Fruit fly (Drosophila melanogaster) whole organism, embryonic: Measurements from ENCODE around the gene Gyc88E.

Experiments
- ATbp ChIP-seq: fragments of 200-800 bp; sonication (Bioruptor generic); optimal IDR thresholded peaks from 2 replicates; lab custom pipeline; 2017; ENCODE audit warnings: missing biosample characterization, mild to moderate bottlenecking, missing genetic modification characterization, missing genetic modification reagents
- Adf1 ChIP-seq: fragments of 200-800 bp; sonication (Bioruptor generic); IDR thresholded peaks from 2 replicates; pipeline ENCODE4 v1.3.6; 2022; ENCODE audit warnings: missing biosample characterization, missing genetic modification characterization
- CG10267 ChIP-seq: fragments of 200-800 bp; sonication (Bioruptor generic); optimal IDR thresholded peaks from 2 replicates; lab custom pipeline; 2018; ENCODE audit warnings: missing biosample characterization, mild to moderate bottlenecking, missing genetic modification characterization, moderate library complexity
- CG10462 ChIP-seq: fragments of 200-800 bp; sonication (Bioruptor generic); optimal IDR thresholded peaks from 2 replicates; lab custom pipeline; 2016; ENCODE audit warnings: missing biosample characterization, missing genetic modification characterization
- CG10543 ChIP-seq: fragments of 200-800 bp; sonication (Bioruptor generic); optimal IDR thresholded peaks from 3 replicates; lab custom pipeline; 2017; ENCODE audit warnings: missing biosample characterization, mild to moderate bottlenecking, missing genetic modification characterization, moderate library complexity
- CG11696 ChIP-seq: fragments of 200-800 bp; sonication (Bioruptor generic); IDR thresholded peaks from 2 replicates; pipeline ENCODE4 v1.3.6; 2022; ENCODE audit warnings: missing biosample characterization, missing genetic modification characterization
- CG13894 ChIP-seq: fragments of 200-800 bp; sonication (Bioruptor generic); optimal IDR thresholded peaks from 3 replicates; lab custom pipeline; 2018; ENCODE audit warnings: missing biosample characterization, mild to moderate bottlenecking, missing genetic modification characterization, moderate library complexity
- CG15011 ChIP-seq: fragments of 200-800 bp; sonication (Bioruptor generic); optimal IDR thresholded peaks from 3 replicates; lab custom pipeline; 2018; ENCODE audit warnings: missing biosample characterization, mild to moderate bottlenecking, missing genetic modification characterization
- CG15269 ChIP-seq: fragments of 200-800 bp; sonication (Bioruptor generic); optimal IDR thresholded peaks from 2 replicates; lab custom pipeline; 2018; ENCODE audit warnings: missing biosample characterization, mild to moderate bottlenecking, missing genetic modification characterization, moderate library complexity
- CG17829 ChIP-seq: fragments of 200-800 bp; optimal IDR thresholded peaks from 2 replicates; lab custom pipeline; 2019; ENCODE audit warnings: missing biosample characterization, mild to moderate bottlenecking, missing genetic modification characterization, moderate library complexity
- CG18476 ChIP-seq: fragments of 200-800 bp; sonication (Bioruptor generic); optimal IDR thresholded peaks from 2 replicates; lab custom pipeline; 2016; ENCODE audit warnings: missing biosample characterization, mild to moderate bottlenecking, missing genetic modification characterization
- CG18599 ChIP-seq: fragments of 200-800 bp; sonication (Bioruptor generic); optimal IDR thresholded peaks from 3 replicates; lab custom pipeline; 2017; ENCODE audit warnings: missing biosample characterization, missing genetic modification characterization, mild to moderate bottlenecking, moderate library complexity, missing genetic modification reagents
- CG5245 ChIP-seq: fragments of 200-800 bp; sonication (Bioruptor generic); optimal IDR thresholded peaks from 3 replicates; lab custom pipeline; 2016; ENCODE audit warnings: missing biosample characterization, missing genetic modification characterization
- CG6683 ChIP-seq: fragments of 200-800 bp; sonication (Bioruptor generic); optimal IDR thresholded peaks from 2 replicates; lab custom pipeline; 2017; ENCODE audit warnings: missing biosample characterization, mild to moderate bottlenecking, missing genetic modification characterization, missing genetic modification reagents
- CG6689 ChIP-seq: fragments of 200-800 bp; sonication (Bioruptor generic); IDR thresholded peaks from 2 replicates; pipeline ENCODE4 v1.3.6; 2022; ENCODE audit warnings: missing biosample characterization, missing genetic modification characterization
- CG8281 ChIP-seq: fragments of 200-800 bp; sonication (Bioruptor generic); optimal IDR thresholded peaks from 2 replicates; lab custom pipeline; 2018; ENCODE audit warnings: missing biosample characterization, mild to moderate bottlenecking, missing genetic modification characterization, moderate library complexity
- Deaf1 ChIP-seq: fragments of 200-800 bp; optimal IDR thresholded peaks from 3 replicates; lab custom pipeline; 2019; ENCODE audit warnings: missing biosample characterization, mild to moderate bottlenecking, missing genetic modification characterization, moderate library complexity
- Dip2 ChIP-seq: fragments of 200-800 bp; sonication (Bioruptor generic); IDR thresholded peaks from 2 replicates; pipeline ENCODE4 v1.3.6; 2022; ENCODE audit warnings: missing biosample characterization, missing genetic modification characterization
- E2f2 ChIP-seq: fragments of 200-800 bp; sonication (Bioruptor generic); IDR thresholded peaks from 2 replicates; pipeline ENCODE4 v1.3.6; 2022; ENCODE audit warnings: missing biosample characterization, missing genetic modification characterization
- Elba2 ChIP-seq: fragments of 200-800 bp; sonication (Bioruptor generic); optimal IDR thresholded peaks from 3 replicates; lab custom pipeline; 2016; ENCODE audit warnings: missing biosample characterization, missing genetic modification characterization
- Ets97D ChIP-seq: fragments of 200-800 bp; sonication (Bioruptor generic); optimal IDR thresholded peaks from 3 replicates; lab custom pipeline; 2016; ENCODE audit warnings: missing biosample characterization, missing genetic modification characterization
- Gsc ChIP-seq: fragments of 200-800 bp; sonication (Bioruptor generic); IDR thresholded peaks from 2 replicates; pipeline ENCODE4 v1.3.6; 2022; ENCODE audit warnings: missing biosample characterization, missing genetic modification characterization
- Hey ChIP-seq: fragments of 200-800 bp; sonication (Bioruptor generic); optimal IDR thresholded peaks from 3 replicates; lab custom pipeline; 2018; ENCODE audit warnings: missing biosample characterization, mild to moderate bottlenecking, missing genetic modification characterization
- Hr3 ChIP-seq: fragments of 200-800 bp; sonication (Bioruptor generic); optimal IDR thresholded peaks from 3 replicates; lab custom pipeline; 2016; ENCODE audit warnings: missing biosample characterization, missing genetic modification characterization
- Myb ChIP-seq: fragments of 200-800 bp; sonication (Bioruptor generic); optimal IDR thresholded peaks from 2 replicates; lab custom pipeline; 2016; ENCODE audit warnings: missing biosample characterization, missing genetic modification characterization
- Six4 ChIP-seq: fragments of 200-800 bp; sonication (Bioruptor generic); optimal IDR thresholded peaks from 2 replicates; lab custom pipeline; 2016; ENCODE audit warnings: missing biosample characterization, missing genetic modification characterization
- TFAM ChIP-seq: fragments of 200-800 bp; sonication (Bioruptor generic); optimal IDR thresholded peaks from 2 replicates; lab custom pipeline; 2017; ENCODE audit warnings: missing biosample characterization, missing genetic modification characterization, inconsistent platforms
- chif ChIP-seq, 2 experiments: fragments of 200-800 bp; sonication (Bioruptor generic); optimal IDR thresholded peaks; 3 replicates each; lab custom pipeline; 2016; ENCODE audit warnings: missing biosample characterization in 2 of 2, missing genetic modification characterization in 2 of 2
- crol ChIP-seq: fragments of 200-800 bp; sonication (Bioruptor generic); IDR thresholded peaks from 2 replicates; pipeline ENCODE4 v1.3.6; 2022; ENCODE audit warnings: missing biosample characterization, missing genetic modification characterization
- disco-r ChIP-seq: fragments of 200-800 bp; sonication (Bioruptor generic); optimal IDR thresholded peaks from 2 replicates; lab custom pipeline; 2016; ENCODE audit warnings: missing biosample characterization, missing genetic modification characterization
- dpn ChIP-seq, 2 experiments: fragments of 200-800 bp; sonication (Bioruptor generic); optimal IDR thresholded peaks; 3 replicates each; lab custom pipeline; 2016; ENCODE audit warnings: missing biosample characterization in 2 of 2, missing genetic modification characterization in 2 of 2
- ewg ChIP-seq: fragments of 200-800 bp; sonication (Bioruptor generic); optimal IDR thresholded peaks from 3 replicates; lab custom pipeline; 2017; ENCODE audit warnings: mild to moderate bottlenecking, missing biosample characterization, missing genetic modification reagents, missing genetic modification characterization
- gce ChIP-seq: fragments of 200-800 bp; sonication (Bioruptor generic); IDR thresholded peaks from 3 replicates; pipeline ENCODE4 v1.3.6; 2022; ENCODE audit warnings: missing biosample characterization, missing genetic modification characterization
- kah ChIP-seq: fragments of 200-800 bp; sonication (Bioruptor generic); optimal IDR thresholded peaks from 2 replicates; lab custom pipeline; 2018; ENCODE audit warnings: missing biosample characterization, mild to moderate bottlenecking, missing genetic modification characterization
- kni ChIP-seq: fragments of 200-800 bp; sonication (Bioruptor generic); optimal IDR thresholded peaks from 3 replicates; lab custom pipeline; 2017; ENCODE audit warnings: mild to moderate bottlenecking, missing biosample characterization, missing genetic modification reagents, missing genetic modification characterization
- lbe ChIP-seq: fragments of 200-800 bp; sonication (Bioruptor generic); optimal IDR thresholded peaks from 2 replicates; lab custom pipeline; 2016; ENCODE audit warnings: missing biosample characterization, mild to moderate bottlenecking, missing genetic modification characterization
- mld ChIP-seq: fragments of 200-800 bp; sonication (Bioruptor generic); IDR thresholded peaks from 3 replicates; pipeline ENCODE4 v1.3.6; 2022; ENCODE audit warnings: missing biosample characterization, missing genetic modification characterization; ENCODE audit not compliant: partially characterized antibody
- nerfin-2 ChIP-seq: fragments of 200-800 bp; sonication (Bioruptor generic); IDR thresholded peaks from 2 replicates; pipeline ENCODE4 v1.3.6; 2022; ENCODE audit warnings: missing biosample characterization, missing genetic modification characterization; ENCODE audit not compliant: partially characterized antibody
- oc ChIP-seq: fragments of 200-800 bp; sonication (Bioruptor generic); optimal IDR thresholded peaks from 2 replicates; lab custom pipeline; 2018; ENCODE audit warnings: missing biosample characterization, mild to moderate bottlenecking, missing genetic modification characterization, moderate library complexity
- psq ChIP-seq: fragments of 200-800 bp; sonication (Bioruptor generic); optimal IDR thresholded peaks from 2 replicates; lab custom pipeline; 2017; ENCODE audit warnings: missing biosample characterization, missing genetic modification characterization
- sd ChIP-seq: fragments of 200-800 bp; sonication (Bioruptor generic); optimal IDR thresholded peaks from 3 replicates; lab custom pipeline; 2018; ENCODE audit warnings: missing biosample characterization, mild to moderate bottlenecking, missing genetic modification characterization, moderate library complexity
- sim ChIP-seq: fragments of 200-800 bp; sonication (Bioruptor generic); IDR thresholded peaks from 2 replicates; pipeline ENCODE4 v1.3.6; 2022; ENCODE audit warnings: missing biosample characterization, missing genetic modification characterization
- tin ChIP-seq: fragments of 200-800 bp; sonication (Bioruptor generic); optimal IDR thresholded peaks from 3 replicates; lab custom pipeline; 2016; ENCODE audit warnings: missing biosample characterization, missing genetic modification characterization
- usp ChIP-seq: fragments of >200 bp; optimal IDR thresholded peaks from 2 replicates; lab custom pipeline; 2017; ENCODE audit warnings: missing biosample characterization, missing genetic modification characterization
- vvl ChIP-seq: fragments of 200-800 bp; sonication (Bioruptor generic); IDR thresholded peaks from 2 replicates; pipeline ENCODE4 v1.3.6; 2022; ENCODE audit warnings: missing biosample characterization, missing genetic modification characterization

Gyc88E gene

dm6 chr3R:15123036-15123715 lies 27.0 kb upstream of the Gyc88E start (continued):
- TF ChIP-seq Deaf1 (tag; lab: Kevin White, UChicago): peak; percentile 18
- TF ChIP-seq Myb: no peak
- no peak for TF ChIP-seq oc (tag; lab: Kevin White, UChicago)
- no peak for TF ChIP-seq Adf1 (GFP tag; lab: Robert Waterston, UW)
- no peak for TF ChIP-seq vvl (GFP tag; lab: Robert Waterston, UW)
- no peak for TF ChIP-seq dpn (GFP tag; optimal IDR thresholded peaks at IDR 0.05; lab: Kevin White, UChicago)
- peak; percentile 15 for TF ChIP-seq CG15269 (tag; lab: Kevin White, UChicago)
- peak; percentile 99 for TF ChIP-seq CG8281 (tag; lab: Kevin White, UChicago)
- TF ChIP-seq psq (GFP tag; lab: Kevin White, UChicago): no peak
- TF ChIP-seq Ets97D: no peak
- TF ChIP-seq Elba2: no peak
- TF ChIP-seq lbe: no peak
- no peak for TF ChIP-seq CG17829 (tag; lab: Kevin White, UChicago)
- no peak for TF ChIP-seq Gsc (GFP tag; lab: Robert Waterston, UW)
- TF ChIP-seq crol: peak; percentile 27; the same call in 1 of the 2 replicates
- peak; percentile 11 for TF ChIP-seq sd (tag; lab: Kevin White, UChicago)
- no peak for TF ChIP-seq CG5245 (GFP tag; lab: Kevin White, UChicago)
- TF ChIP-seq chif (GFP tag; optimal IDR thresholded peaks at IDR 0.05; lab: Kevin White, UChicago): no peak
- TF ChIP-seq mld (GFP tag; lab: Robert Waterston, UW): no peak
- no peak for TF ChIP-seq disco-r
- no peak for TF ChIP-seq CG6683 (GFP tag; lab: Kevin White, UChicago)
- TF ChIP-seq CG15011 (GFP tag; lab: Kevin White, UChicago): no peak
- TF ChIP-seq gce: 0 out of 3 replicates have a peak, but pooled peaks have one; percentile 5
- TF ChIP-seq sim (GFP tag; lab: Robert Waterston, UW): no peak
- no peak for TF ChIP-seq CG10267 (tag; lab: Kevin White, UChicago)
- no peak for TF ChIP-seq nerfin-2 (GFP tag; lab: Robert Waterston, UW)
- no peak for TF ChIP-seq TFAM (GFP tag; lab: Kevin White, UChicago)
- no peak for TF ChIP-seq Hr3
- no peak for TF ChIP-seq CG10462 (GFP tag; lab: Kevin White, UChicago)
- no peak for TF ChIP-seq Dip2 (GFP tag; lab: Robert Waterston, UW)
- no peak for TF ChIP-seq ATbp (GFP tag; lab: Kevin White, UChicago)
- no peak for TF ChIP-seq CG18599
- no peak for TF ChIP-seq CG6689 (GFP tag; lab: Robert Waterston, UW)
- no peak for TF ChIP-seq CG18476 (GFP tag; lab: Kevin White, UChicago)
- TF ChIP-seq tin (GFP tag; lab: Kevin White, UChicago): no peak
- no peak for TF ChIP-seq ewg (GFP tag; lab: Kevin White, UChicago)
- no peak for TF ChIP-seq E2f2 (GFP tag; lab: Robert Waterston, UW)
- no peak for TF ChIP-seq CG11696 (GFP tag; lab: Robert Waterston, UW)
- no peak for TF ChIP-seq kah (GFP tag; lab: Kevin White, UChicago)
- peak; percentile 90 for TF ChIP-seq CG13894 (tag; lab: Kevin White, UChicago)
- TF ChIP-seq Hey (tag; lab: Kevin White, UChicago): no peak
- TF ChIP-seq kni (GFP tag; lab: Kevin White, UChicago): no peak
- no peak for TF ChIP-seq usp (GFP tag; lab: Kevin White, UChicago)
- no peak for TF ChIP-seq Six4 (GFP tag; lab: Kevin White, UChicago)
- TF ChIP-seq CG10543 (GFP tag; lab: Kevin White, UChicago): peak; percentile 22
